Worm (Caenorhabditis elegans): ENCODE results near the gene nas-23.
A peak's percentile ranks its signal among the peaks of the same experiment; 100 is the strongest.

The nas-23 gene

ce11 chrII:7528210-7528609 is 34.7 kb upstream of the nas-23 start:
- TF ChIP-seq jun-1 (tag; optimal IDR thresholded peaks at IDR 0.05) (peak; percentile 45), elt-2 (tag; optimal IDR thresholded peaks at IDR 0.05) (peak; percentile 86), R02D3.7 (tag; optimal IDR thresholded peaks at IDR 0.05) (no peak), unc-62 (GFP tag; optimal IDR thresholded peaks at IDR 0.05) (no peak), fkh-2 (tag; optimal IDR thresholded peaks at IDR 0.05) (no peak), ceh-28 (tag; optimal IDR thresholded peaks at IDR 0.05) (peak; percentile 6), tbx-2 (tag; optimal IDR thresholded peaks at IDR 0.05) (peak; percentile 25), mml-1 (tag; optimal IDR thresholded peaks at IDR 0.05) (peak; percentile 39), nhr-23 (tag; optimal IDR thresholded peaks at IDR 0.05) (peak; percentile 89), nhr-43 (tag; optimal IDR thresholded peaks at IDR 0.05; ENCODE audit: poor library complexity, severe bottlenecking) (peak; percentile 94), pqm-1 (tag; optimal IDR thresholded peaks at IDR 0.05) (peak; percentile 78), unc-39 (tag; optimal IDR thresholded peaks at IDR 0.05) (no peak), nhr-25 (tag; optimal IDR thresholded peaks at IDR 0.05) (peak; percentile 57)

- no peak for TF ChIP-seq elt-2 (tag; optimal IDR thresholded peaks at IDR 0.05)
- TF ChIP-seq fkh-10 (GFP tag; optimal IDR thresholded peaks at IDR 0.05): no peak
- no peak for TF ChIP-seq fos-1 (tag; optimal IDR thresholded peaks at IDR 0.05)
- TF ChIP-seq nfya-1 (tag; optimal IDR thresholded peaks at IDR 0.05; ENCODE audit: insufficient read depth): no peak
- TF ChIP-seq egl-27 (tag; optimal IDR thresholded peaks at IDR 0.05): no peak
- TF ChIP-seq nhr-11 (tag; optimal IDR thresholded peaks at IDR 0.05): no peak
- TF ChIP-seq pqm-1 (tag; optimal IDR thresholded peaks at IDR 0.05): no peak
- no peak for TF ChIP-seq zag-1 (tag; optimal IDR thresholded peaks at IDR 0.05)
- TF ChIP-seq snpc-4 (tag; optimal IDR thresholded peaks at IDR 0.05): no peak
Observed at ce11 chrII:7525458-7525857, 32.0 kb upstream of the nas-23 start, which contains the start of the genes ZK1290.7 and rnh-1.1. Gene ZK1290.7 (minus strand): TSS chrII:7525558. Gene rnh-1.1 (plus strand): TSS chrII:7525738.

DNA sequence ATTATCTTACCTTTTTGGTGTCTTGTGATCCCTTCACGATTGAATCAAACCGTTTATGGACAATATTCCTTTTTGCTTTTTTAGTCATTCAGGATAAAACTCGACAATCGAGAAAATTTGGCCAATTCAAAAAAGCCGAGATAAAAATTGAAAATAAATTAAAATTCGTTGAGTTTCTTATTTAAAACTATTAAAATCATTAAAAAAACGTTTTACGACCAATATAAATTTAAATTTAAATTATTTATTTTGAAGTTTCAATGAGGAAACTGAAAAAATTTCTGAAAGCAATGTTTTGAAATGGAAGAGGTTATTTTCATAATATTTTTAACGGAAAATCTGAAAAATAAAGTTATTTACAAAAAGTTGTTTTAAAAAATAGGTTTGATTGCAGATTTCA is 29.8 kb upstream of the nas-23 start, which contains the start of gene ZK1290.15:
Gene ZK1290.15, plus strand, starts transcription at position 301 of the 400 bp plus-strand sequence.
- TF ChIP-seq lin-39 (tag; optimal IDR thresholded peaks at IDR 0.05): no peak
- no peak for TF ChIP-seq eor-1 (tag; optimal IDR thresholded peaks at IDR 0.05)
- no peak for TF ChIP-seq sea-2 (GFP tag; optimal IDR thresholded peaks at IDR 0.05)
- TF ChIP-seq hmg-11 (tag; optimal IDR thresholded peaks at IDR 0.05): no peak
- no peak for TF ChIP-seq elt-1 (tag; optimal IDR thresholded peaks at IDR 0.05)
- no peak for TF ChIP-seq aly-2 (tag; optimal IDR thresholded peaks at IDR 0.05)
- TF ChIP-seq nhr-28 (tag; optimal IDR thresholded peaks at IDR 0.05): no peak
- no peak for TF ChIP-seq lin-15B (tag; optimal IDR thresholded peaks at IDR 0.05)
- TF ChIP-seq R02D3.7 (tag; optimal IDR thresholded peaks at IDR 0.05): no peak
- no peak for TF ChIP-seq fkh-2 (tag; optimal IDR thresholded peaks at IDR 0.05)

ce11 chrII:7521420-7521819 is 27.9 kb upstream of the nas-23 start:
- no peak for TF ChIP-seq ZK546.5 (tag; optimal IDR thresholded peaks at IDR 0.05)
- TF ChIP-seq daf-12 (tag; optimal IDR thresholded peaks at IDR 0.05): no peak
- TF ChIP-seq sea-2 (GFP tag; optimal IDR thresholded peaks at IDR 0.05): no peak
- no peak for TF ChIP-seq pha-4 (tag; optimal IDR thresholded peaks at IDR 0.05)

DNA sequence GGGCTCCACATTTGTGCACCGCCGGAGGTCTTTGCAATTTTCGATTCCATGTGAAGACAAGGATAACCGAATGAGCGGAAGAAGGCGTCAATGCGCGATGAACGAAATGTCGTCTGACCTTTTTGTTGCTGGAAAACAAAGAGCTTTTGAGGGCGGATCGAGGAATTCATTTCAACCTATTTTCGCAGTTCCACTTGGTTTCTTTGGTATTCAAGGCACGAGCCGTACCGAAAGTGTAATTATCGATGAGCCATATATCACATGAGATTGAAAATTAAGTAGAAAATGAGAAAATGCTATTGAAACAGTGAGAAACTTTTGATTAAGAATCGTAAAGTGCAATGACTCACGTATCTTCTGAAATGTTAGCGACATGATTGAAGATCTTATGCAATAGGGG is 25.7 kb upstream of the nas-23 start, which contains the start of gene glb-9:
Gene glb-9, minus strand, starts transcription at position 101 of the 400 bp plus-strand sequence.
- TF ChIP-seq nhr-43 (tag; optimal IDR thresholded peaks at IDR 0.05; ENCODE audit: poor library complexity, severe bottlenecking) (no peak), mdl-1 (tag; optimal IDR thresholded peaks at IDR 0.05) (no peak), snpc-4 (tag; optimal IDR thresholded peaks at IDR 0.05) (no peak), aly-2 (tag; optimal IDR thresholded peaks at IDR 0.05) (no peak), nhr-12 (tag; optimal IDR thresholded peaks at IDR 0.05) (no peak), ceh-9 (tag; optimal IDR thresholded peaks at IDR 0.05) (no peak), lsy-12 (tag; optimal IDR thresholded peaks at IDR 0.05) (no peak), ama-1 (optimal IDR thresholded peaks at IDR 0.05) (no peak), pqm-1 (tag; optimal IDR thresholded peaks at IDR 0.05) (no peak), fos-1 (tag; optimal IDR thresholded peaks at IDR 0.05) (no peak), sea-2 (GFP tag; optimal IDR thresholded peaks at IDR 0.05) (no peak), ztf-4 (tag; optimal IDR thresholded peaks at IDR 0.05) (no peak), eor-1 (tag; optimal IDR thresholded peaks at IDR 0.05) (no peak), unc-39 (tag; optimal IDR thresholded peaks at IDR 0.05) (no peak), lin-39 (tag; optimal IDR thresholded peaks at IDR 0.05) (no peak)

All from whole organism, L3 larva.